Worm (Caenorhabditis elegans) whole organism, early embryonic: ENCODE results near the gene srz-10.

ENCODE experiments used
- B0310.2 ChIP-seq: sonication (generic microtip); optimal IDR thresholded peaks from 2 replicates; lab custom pipeline; 2016; ENCODE audit warnings: mild to moderate bottlenecking, missing genetic modification characterization, missing compliant biosample characterization
- F13C5.2 ChIP-seq: sonication (generic microtip); optimal IDR thresholded peaks from 2 replicates; lab custom pipeline; 2017; ENCODE audit warnings: mild to moderate bottlenecking, missing genetic modification characterization, inconsistent platforms, missing compliant biosample characterization
- aly-1 ChIP-seq: sonication (generic microtip); optimal IDR thresholded peaks from 2 replicates; lab custom pipeline; 2016; ENCODE audit warnings: missing genetic modification characterization, missing compliant biosample characterization
- ama-1 ChIP-seq: fragments of 150-350 bp; optimal IDR thresholded peaks from 2 replicates; lab custom pipeline; 2014
- ceh-13 ChIP-seq: fragments of 200-800 bp; sonication (Bioruptor generic); optimal IDR thresholded peaks from 2 replicates; lab custom pipeline; 2018; ENCODE audit warnings: mild to moderate bottlenecking, missing genetic modification characterization, missing compliant biosample characterization
- ceh-36 ChIP-seq: sonication (generic microtip); optimal IDR thresholded peaks from 2 replicates; lab custom pipeline; 2016; ENCODE audit warnings: missing genetic modification characterization, inconsistent platforms, missing compliant biosample characterization
- ets-7 ChIP-seq: sonication (generic microtip); optimal IDR thresholded peaks from 2 replicates; lab custom pipeline; 2016; ENCODE audit warnings: missing genotype, missing genetic modification characterization, missing compliant biosample characterization
- flt-1 ChIP-seq: fragments of 200-800 bp; sonication (Bioruptor generic); IDR thresholded peaks from 2 replicates; pipeline ENCODE4 v1.3.6; 2022; ENCODE audit warnings: missing genetic modification characterization, missing compliant biosample characterization
- hmbx-1 ChIP-seq: sonication (generic microtip); optimal IDR thresholded peaks from 2 replicates; lab custom pipeline; 2016; ENCODE audit warnings: mild to moderate bottlenecking, missing genetic modification characterization, missing compliant biosample characterization
- hmg-4 ChIP-seq: fragments of 200-800 bp; sonication (Bioruptor generic); optimal IDR thresholded peaks from 2 replicates; lab custom pipeline; 2018; ENCODE audit warnings: mild to moderate bottlenecking, missing genetic modification characterization, missing compliant biosample characterization
- hnd-1 ChIP-seq: sonication (generic microtip); optimal IDR thresholded peaks from 2 replicates; lab custom pipeline; 2016; ENCODE audit warnings: missing genetic modification characterization, missing compliant biosample characterization
- pes-1 ChIP-seq: fragments of 200-800 bp; sonication (Bioruptor generic); IDR thresholded peaks from 2 replicates; pipeline ENCODE4 v1.3.6; 2022; ENCODE audit warnings: missing genetic modification reagents, missing genetic modification characterization, missing compliant biosample characterization
- scrt-1 ChIP-seq: fragments of 200-800 bp; sonication (Bioruptor generic); IDR thresholded peaks from 2 replicates; pipeline ENCODE4 v1.3.6; 2022; ENCODE audit warnings: missing genetic modification characterization, missing compliant biosample characterization
- sea-1 ChIP-seq: fragments of 200-800 bp; sonication (Bioruptor generic); conservative IDR thresholded peaks from 2 replicates; pipeline ENCODE4 v1.3.6; 2022; ENCODE audit warnings: missing genetic modification characterization, missing compliant biosample characterization
- tbx-11 ChIP-seq: fragments of 200-800 bp; sonication (Bioruptor generic); IDR thresholded peaks from 2 replicates; pipeline ENCODE4 v1.3.6; 2022; ENCODE audit warnings: missing genetic modification characterization, missing compliant biosample characterization
- tbx-37 ChIP-seq: fragments of 200-800 bp; sonication (Bioruptor generic); conservative IDR thresholded peaks from 2 replicates; pipeline ENCODE4 v1.3.6; 2022; ENCODE audit warnings: missing genetic modification reagents, missing genetic modification characterization, missing compliant biosample characterization
- tra-4 ChIP-seq: sonication (generic microtip); optimal IDR thresholded peaks from 2 replicates; lab custom pipeline; 2017; ENCODE audit warnings: missing genetic modification characterization, missing compliant biosample characterization

srz-10 gene

DNA sequence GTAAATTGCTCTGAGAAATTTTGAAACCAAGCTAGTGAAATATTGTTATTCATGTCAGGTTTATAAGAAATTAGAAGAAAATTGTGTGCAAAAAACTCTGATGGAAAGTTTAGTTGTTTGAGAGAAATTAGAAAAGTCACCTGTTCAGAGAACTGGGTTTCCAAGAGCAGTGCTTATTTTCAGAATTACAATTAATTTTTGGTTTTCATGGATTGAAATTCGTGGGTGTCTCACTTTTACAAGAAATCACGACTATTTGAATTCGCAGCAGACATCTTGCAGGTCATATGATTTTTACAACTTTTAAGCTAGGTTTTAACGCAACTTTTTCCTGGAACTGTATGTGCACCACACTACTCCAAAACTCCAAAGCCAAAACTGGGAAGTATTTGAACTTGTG is at the start of gene srz-10:
Gene srz-10, minus strand, starts transcription at position 88 of the 400 bp plus-strand sequence.
- TF ChIP-seq aly-1 (tag; lab: Kevin White, UChicago), result no peak
- TF ChIP-seq ets-7 (tag; lab: Kevin White, UChicago), result no peak
- no peak for TF ChIP-seq ama-1 (lab: Kevin White, UChicago)
- TF ChIP-seq B0310.2 (tag; lab: Kevin White, UChicago), result no peak
- no peak for TF ChIP-seq hmbx-1 (tag; lab: Kevin White, UChicago)
- TF ChIP-seq hnd-1 (tag; lab: Kevin White, UChicago), result no peak
- TF ChIP-seq tra-4, result no peak
- no peak for TF ChIP-seq F13C5.2 (tag; lab: Kevin White, UChicago)

DNA sequence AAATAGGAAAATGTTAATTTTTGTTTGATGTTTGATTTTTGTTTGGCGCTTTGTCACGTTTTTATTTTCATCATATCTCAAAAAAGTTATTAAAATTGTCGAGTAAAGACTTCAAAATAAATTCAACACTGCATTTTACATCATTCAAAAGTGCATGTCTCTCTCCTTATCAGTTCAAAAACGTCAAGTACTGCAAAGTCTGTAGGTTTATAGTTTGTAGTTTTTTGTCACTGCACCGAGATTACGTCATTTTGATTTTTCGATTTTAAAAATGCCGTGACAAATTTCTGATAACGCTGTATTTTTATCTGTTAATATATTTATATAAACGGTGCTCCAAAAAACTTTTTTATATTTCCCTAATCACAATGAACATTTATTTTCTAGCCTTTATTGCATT is 45.8 kb upstream of the srz-10 start, which contains the start of gene C29F3.7:
Gene C29F3.7, plus strand, starts transcription at position 254 of the 400 bp plus-strand sequence.
- TF ChIP-seq hmbx-1 (tag; lab: Kevin White, UChicago) (no peak), sea-1 (no peak), ets-7 (tag; lab: Kevin White, UChicago) (no peak), B0310.2 (tag; lab: Kevin White, UChicago) (no peak)

DNA sequence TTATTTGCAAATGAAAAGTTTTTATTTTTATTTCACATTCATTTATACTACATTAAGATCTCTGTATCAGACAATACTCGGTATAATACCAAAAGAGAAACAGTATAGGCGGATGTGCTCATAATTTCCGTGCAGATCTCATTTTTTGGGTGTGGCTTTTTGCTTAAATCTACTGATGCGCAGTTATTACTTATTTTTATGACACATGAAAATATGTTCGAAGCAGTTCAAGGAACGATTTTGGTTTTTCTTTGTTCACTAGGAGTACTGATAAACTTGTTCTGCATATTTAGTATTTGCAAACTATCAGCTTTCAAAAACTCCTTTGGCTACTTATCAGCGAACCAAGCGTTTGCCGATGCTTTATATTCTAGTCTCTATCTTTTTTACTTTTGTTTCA is 43.5 kb upstream of the srz-10 start, which contains the start of gene srx-58:
Gene srx-58, plus strand, starts transcription at position 301 of the 400 bp plus-strand sequence.
- no peak for TF ChIP-seq ama-1 (lab: Kevin White, UChicago)
- no peak for TF ChIP-seq sea-1
- no peak for TF ChIP-seq tbx-11 (GFP tag; lab: Robert Waterston, UW)
- no peak for TF ChIP-seq pes-1 (GFP tag; lab: Robert Waterston, UW)
- no peak for TF ChIP-seq F13C5.2 (tag; lab: Kevin White, UChicago)
- no peak for TF ChIP-seq hnd-1 (tag; lab: Kevin White, UChicago)

DNA sequence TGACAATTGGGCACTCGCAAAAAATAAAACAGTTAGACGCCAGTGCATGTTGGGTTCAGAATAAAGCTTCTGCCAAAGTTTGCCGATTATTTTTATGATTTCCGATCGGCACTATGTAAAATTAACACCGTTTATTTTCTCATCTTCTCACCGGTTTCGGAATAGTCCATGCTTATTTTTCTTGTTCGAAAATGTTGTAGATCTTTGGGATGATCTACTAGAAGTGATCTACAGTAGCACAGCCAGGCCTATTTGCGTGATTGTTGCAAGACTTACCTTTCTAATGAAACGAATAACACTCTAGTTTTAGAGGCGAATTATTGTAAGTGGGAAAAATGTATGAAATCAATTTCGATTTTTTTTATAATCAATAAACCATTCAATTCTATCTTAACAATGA is 41.7 kb upstream of the srz-10 start, which contains the start of gene clec-231:
Gene clec-231, minus strand, starts transcription at position 101 of the 400 bp plus-strand sequence.
- TF ChIP-seq ets-7 (tag; lab: Kevin White, UChicago) (no peak), F13C5.2 (tag; lab: Kevin White, UChicago) (no peak), tbx-11 (GFP tag; lab: Robert Waterston, UW) (no peak), hmbx-1 (tag; lab: Kevin White, UChicago) (no peak), ceh-36 (tag; lab: Kevin White, UChicago) (no peak), hnd-1 (tag; lab: Kevin White, UChicago) (no peak), tbx-37 (GFP tag; lab: Robert Waterston, UW) (no peak), ama-1 (lab: Kevin White, UChicago) (no peak)

DNA sequence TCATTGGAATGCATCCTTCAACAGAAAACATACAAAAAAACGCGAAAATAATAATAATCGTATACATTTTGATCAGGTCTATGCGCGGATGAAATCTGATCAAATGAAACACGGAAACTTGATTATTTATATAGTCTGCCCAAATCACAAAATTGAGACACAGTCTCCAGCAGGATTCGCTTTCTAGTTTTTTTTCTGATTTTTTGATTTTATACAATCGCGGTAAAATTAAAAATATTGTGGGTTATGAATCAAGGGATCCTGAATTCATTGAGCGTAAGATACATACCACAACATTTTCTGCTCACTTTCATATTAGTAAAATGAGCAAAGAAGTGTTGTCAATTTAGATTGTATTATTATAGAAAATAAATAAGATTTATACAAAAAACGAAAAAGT is 40.1 kb upstream of the srz-10 start, which contains the start of gene clec-230:
Gene clec-230, minus strand, starts transcription at position 101 of the 400 bp plus-strand sequence.
- no peak for TF ChIP-seq ceh-13 (GFP tag; lab: Kevin White, UChicago)
- TF ChIP-seq hmg-4 (GFP tag; lab: Kevin White, UChicago), result no peak
- no peak for TF ChIP-seq B0310.2 (tag; lab: Kevin White, UChicago)
- no peak for TF ChIP-seq F13C5.2 (tag; lab: Kevin White, UChicago)
- TF ChIP-seq ets-7 (tag; lab: Kevin White, UChicago), result no peak
- no peak for TF ChIP-seq pes-1 (GFP tag; lab: Robert Waterston, UW)
- TF ChIP-seq tbx-37 (GFP tag; lab: Robert Waterston, UW), result no peak
- TF ChIP-seq hmbx-1 (tag; lab: Kevin White, UChicago), result no peak
- TF ChIP-seq hnd-1 (tag; lab: Kevin White, UChicago), result no peak
- no peak for TF ChIP-seq tbx-11 (GFP tag; lab: Robert Waterston, UW)
- TF ChIP-seq scrt-1 (GFP tag; lab: Robert Waterston, UW), result no peak
- TF ChIP-seq aly-1 (tag; lab: Kevin White, UChicago), result no peak
- TF ChIP-seq flt-1, result no peak

DNA sequence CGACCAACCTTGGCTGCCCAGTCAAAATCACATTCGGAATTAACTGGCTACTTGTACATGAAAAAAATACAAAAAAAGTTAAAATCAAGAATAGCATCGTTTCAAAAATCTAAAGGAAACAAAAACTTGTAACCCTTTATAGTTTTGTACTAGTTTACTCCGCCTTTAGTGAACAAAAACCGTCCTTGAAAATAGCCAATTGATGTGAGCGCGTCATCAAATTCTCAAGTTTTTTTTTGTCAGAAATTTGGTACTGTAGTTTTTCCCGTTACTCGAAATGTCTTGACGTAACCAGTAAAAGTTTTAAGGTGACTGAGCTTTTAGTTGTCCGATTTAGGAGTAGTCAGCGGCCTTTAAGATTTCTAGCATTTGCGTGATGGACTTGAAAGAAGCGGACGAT is 38.4 kb upstream of the srz-10 start, which contains the start of gene C29F3.3:
Gene C29F3.3, minus strand, starts transcription at position 101 of the 400 bp plus-strand sequence.
- TF ChIP-seq tbx-37 (GFP tag; lab: Robert Waterston, UW) (no peak), pes-1 (GFP tag; lab: Robert Waterston, UW) (no peak)

DNA sequence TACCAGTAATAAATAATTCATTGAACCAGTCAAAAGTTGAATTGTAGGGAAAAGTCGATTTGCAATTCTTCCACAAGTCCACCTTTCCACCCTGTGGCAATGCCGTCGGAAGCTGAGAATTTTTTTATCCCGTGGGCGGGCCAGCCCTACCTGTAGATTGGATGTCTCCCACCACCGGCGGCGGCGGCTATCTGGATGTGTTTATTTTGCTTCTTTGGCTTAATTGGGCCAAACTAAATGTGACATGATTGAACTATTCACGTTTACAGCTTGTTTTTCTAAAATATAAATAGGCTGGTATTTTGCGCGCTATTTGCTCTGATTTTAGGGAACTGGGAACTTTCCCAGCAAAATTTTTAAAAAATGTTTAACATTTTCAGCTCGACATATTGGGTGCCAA is 35.6 kb upstream of the srz-10 start, which contains the start of gene wrt-8:
Gene wrt-8, minus strand, starts transcription at position 101 of the 400 bp plus-strand sequence.
- TF ChIP-seq hmg-4 (GFP tag; lab: Kevin White, UChicago) (no peak), scrt-1 (GFP tag; lab: Robert Waterston, UW) (no peak), tbx-11 (GFP tag; lab: Robert Waterston, UW) (no peak), aly-1 (tag; lab: Kevin White, UChicago) (no peak), ama-1 (lab: Kevin White, UChicago) (no peak), sea-1 (no peak), flt-1 (no peak), ceh-13 (GFP tag; lab: Kevin White, UChicago) (no peak), hnd-1 (tag; lab: Kevin White, UChicago) (no peak)

DNA sequence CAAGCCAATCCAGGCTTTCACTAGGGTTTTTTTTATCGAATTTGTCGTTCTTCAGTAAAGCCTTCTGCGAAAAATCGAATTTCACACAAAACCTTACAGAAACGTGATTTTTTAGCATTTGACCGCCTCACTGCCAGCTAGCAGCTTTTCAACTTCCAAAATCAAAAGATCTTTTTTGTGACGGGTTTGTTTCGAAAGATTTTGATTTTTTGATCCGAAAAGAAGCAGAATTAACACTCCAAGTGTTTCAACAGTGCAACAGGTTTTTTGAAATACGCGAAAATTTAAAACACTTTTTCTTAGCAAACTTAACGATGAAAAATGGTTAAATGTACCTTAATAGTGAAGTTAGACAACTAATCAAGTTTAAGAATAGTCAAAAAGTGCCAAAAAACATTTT is 32.5 kb upstream of the srz-10 start, which contains the start of gene clec-229:
Gene clec-229, minus strand, starts transcription at position 101 of the 400 bp plus-strand sequence.
- TF ChIP-seq sea-1, result no peak

DNA sequence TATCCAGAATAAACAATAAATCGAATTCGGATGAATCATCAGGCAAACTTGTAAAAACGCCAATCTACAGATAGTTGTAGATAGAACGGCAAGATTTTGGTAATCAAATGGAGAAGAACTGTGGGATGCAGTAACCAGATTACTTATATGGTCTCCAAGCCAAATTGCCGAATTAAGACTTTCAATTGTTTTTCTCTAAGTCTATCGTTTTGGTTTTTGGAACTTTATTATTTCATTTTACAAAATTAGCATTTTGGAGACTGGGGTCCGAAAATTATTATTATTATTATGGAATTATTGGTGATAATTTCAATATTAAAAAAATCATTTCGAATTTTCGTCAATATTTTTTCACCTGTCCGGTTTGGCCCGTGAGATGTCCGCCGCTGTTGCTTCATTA is 30.5 kb upstream of the srz-10 start, which contains the start of gene clec-228:
Gene clec-228, minus strand, starts transcription at position 101 of the 400 bp plus-strand sequence.
- TF ChIP-seq F13C5.2 (tag; lab: Kevin White, UChicago), result no peak
- no peak for TF ChIP-seq aly-1 (tag; lab: Kevin White, UChicago)
- TF ChIP-seq ceh-13 (GFP tag; lab: Kevin White, UChicago), result no peak
- no peak for TF ChIP-seq tbx-11 (GFP tag; lab: Robert Waterston, UW)
- TF ChIP-seq flt-1, result no peak
- no peak for TF ChIP-seq tbx-37 (GFP tag; lab: Robert Waterston, UW)
- TF ChIP-seq pes-1 (GFP tag; lab: Robert Waterston, UW), result no peak
- TF ChIP-seq ceh-36 (tag; lab: Kevin White, UChicago), result no peak
- no peak for TF ChIP-seq hnd-1 (tag; lab: Kevin White, UChicago)
- TF ChIP-seq hmbx-1 (tag; lab: Kevin White, UChicago), result no peak
- no peak for TF ChIP-seq sea-1
- no peak for TF ChIP-seq ets-7 (tag; lab: Kevin White, UChicago)
- no peak for TF ChIP-seq ama-1 (lab: Kevin White, UChicago)
- no peak for TF ChIP-seq B0310.2 (tag; lab: Kevin White, UChicago)
- no peak for TF ChIP-seq hmg-4 (GFP tag; lab: Kevin White, UChicago)
- TF ChIP-seq tra-4, result no peak
